Fruit fly (Drosophila melanogaster): ENCODE measurements around the gene RpS4.

RpS4 gene

DNA sequence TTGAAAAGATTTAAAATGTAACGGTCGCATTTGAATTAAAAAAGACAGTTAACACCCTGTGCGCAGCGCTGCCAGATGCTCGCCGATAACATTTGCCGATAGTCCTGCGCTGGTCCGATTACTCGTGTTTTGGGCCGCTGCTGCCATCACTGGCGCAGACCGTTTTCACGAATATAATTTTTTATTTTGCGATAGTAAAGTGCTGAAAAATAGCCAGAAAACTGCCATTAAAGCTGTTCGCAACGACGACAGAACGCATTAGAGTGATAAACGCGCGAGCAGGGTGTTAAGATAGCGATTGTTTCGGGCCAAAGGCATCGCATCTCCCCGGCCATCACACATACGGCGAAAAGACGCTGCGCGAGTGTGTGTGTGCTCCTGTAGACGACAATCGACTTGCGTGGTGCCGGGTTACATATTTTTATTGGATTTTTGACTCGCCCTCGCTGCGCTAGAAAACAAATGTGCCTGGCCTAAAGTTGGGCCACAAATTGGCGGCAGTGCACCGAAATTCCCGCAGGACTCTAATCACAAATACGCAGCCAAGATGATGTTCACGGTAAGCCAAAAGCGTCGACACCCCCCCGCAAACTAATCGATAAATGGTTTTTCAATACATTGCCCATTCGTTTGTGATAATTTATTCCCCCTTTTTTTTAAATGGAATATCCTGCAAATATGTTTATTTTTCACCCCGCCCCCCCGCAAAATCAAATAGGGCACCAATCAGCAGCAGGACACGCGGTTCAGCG, 4.7 kb upstream of the RpS4 start, which contains the start of gene Srrm1 (continued):
- TF ChIP-seq pros (GFP tag; optimal IDR thresholded peaks at IDR 0.05) (no peak), fd96Cb (tag; optimal IDR thresholded peaks at IDR 0.05) (no peak), Taf1 (GFP tag; IDR thresholded peaks at IDR 0.05) (no peak), esg (GFP tag; conservative IDR thresholded peaks at IDR 0.05) (no peak), cas (GFP tag; IDR thresholded peaks at IDR 0.05) (no peak), fd3F (GFP tag; optimal IDR thresholded peaks at IDR 0.05) (no peak), Rx (GFP tag; IDR thresholded peaks at IDR 0.05) (no peak), YL-1 (GFP tag; optimal IDR thresholded peaks at IDR 0.05) (peak; percentile 86), CG7271 (tag; optimal IDR thresholded peaks at IDR 0.05) (no peak), Dip2 (GFP tag; IDR thresholded peaks at IDR 0.05) (no peak), org-1 (GFP tag; optimal IDR thresholded peaks at IDR 0.05) (no peak), run (tag; optimal IDR thresholded peaks at IDR 0.05) (no peak), CG17829 (tag; optimal IDR thresholded peaks at IDR 0.05) (peak; percentile 46), chm (GFP tag; IDR thresholded peaks at IDR 0.05) (no peak), gfzf (GFP tag; optimal IDR thresholded peaks at IDR 0.05) (peak; percentile 32), lab (GFP tag; optimal IDR thresholded peaks at IDR 0.05) (peak; percentile 35), ewg (GFP tag; optimal IDR thresholded peaks at IDR 0.05) (peak; percentile 80)

DNA sequence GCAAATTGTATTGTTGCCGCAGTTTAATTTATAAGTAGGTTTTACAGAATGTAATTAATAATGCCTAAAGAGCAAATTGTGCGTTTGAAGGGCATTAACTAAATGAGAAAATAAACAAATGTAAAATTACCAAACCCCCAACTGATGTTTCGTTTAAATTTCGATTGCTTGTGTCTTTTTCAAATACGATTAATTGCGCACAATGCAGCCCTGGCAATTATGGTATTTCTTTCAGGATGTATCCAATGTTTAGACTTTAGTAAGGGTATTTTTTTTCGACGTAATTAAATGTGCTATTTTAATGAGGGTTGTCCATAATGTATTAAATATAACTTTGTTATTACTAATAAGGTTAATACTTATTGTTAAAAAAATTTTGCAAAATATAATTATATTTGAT, 707 bp upstream of the RpS4 start:
- TF ChIP-seq Myb (GFP tag; optimal IDR thresholded peaks at IDR 0.05) (peak; percentile 84), stwl (tag; optimal IDR thresholded peaks at IDR 0.05) (peak; percentile 47), pzg (GFP tag; optimal IDR thresholded peaks at IDR 0.05) (peak; percentile 68), pnt (GFP tag; optimal IDR thresholded peaks at IDR 0.05) (no peak), CG1603 (tag; optimal IDR thresholded peaks at IDR 0.05) (peak; percentile 38), trem (tag; optimal IDR thresholded peaks at IDR 0.05) (peak; percentile 25), zfh2 (GFP tag; optimal IDR thresholded peaks at IDR 0.05) (no peak), E2f2 (GFP tag; IDR thresholded peaks at IDR 0.05) (peak; percentile 93), Dref (GFP tag; IDR thresholded peaks at IDR 0.05) (peak; percentile 76), CG15514 (GFP tag; optimal IDR thresholded peaks at IDR 0.05) (peak; percentile 9), Dll (GFP tag; IDR thresholded peaks at IDR 0.05; ENCODE audit: partially characterized antibody) (0 out of 4 replicates have a peak, but pooled peaks have one; percentile 11), CG2712 (tag; optimal IDR thresholded peaks at IDR 0.05) (peak; percentile 9), nerfin-1 (tag; optimal IDR thresholded peaks at IDR 0.05) (peak; percentile 27), CG2116 (GFP tag; optimal IDR thresholded peaks at IDR 0.05) (peak; percentile 97), rib (GFP tag; IDR thresholded peaks at IDR 0.05) (no peak), CG17802 (tag; optimal IDR thresholded peaks at IDR 0.05) (peak; percentile 36), CG4820 (GFP tag; optimal IDR thresholded peaks at IDR 0.05) (no peak), abd-A (tag; optimal IDR thresholded peaks at IDR 0.05) (peak; percentile 47), crp (GFP tag; optimal IDR thresholded peaks at IDR 0.05) (no peak), gfzf (GFP tag; optimal IDR thresholded peaks at IDR 0.05) (peak; percentile 30), CG32767 (GFP tag; IDR thresholded peaks at IDR 0.05) (peak; percentile 40; the same call in 1 of the 2 replicates), BEAF-32 (GFP tag; optimal IDR thresholded peaks at IDR 0.05) (peak; percentile 8), wek (GFP tag; optimal IDR thresholded peaks at IDR 0.05) (peak; percentile 94), bbx (GFP tag; IDR thresholded peaks at IDR 0.05; ENCODE audit: partially characterized antibody) (peak; percentile 18; the same call in 1 of the 2 replicates), Dp (GFP tag; optimal IDR thresholded peaks at IDR 0.05) (peak; percentile 91), CG7928 (GFP tag; optimal IDR thresholded peaks at IDR 0.05) (peak; percentile 86), gem (tag; optimal IDR thresholded peaks at IDR 0.05) (peak; percentile 12), Ssrp (tag; optimal IDR thresholded peaks at IDR 0.05) (no peak), ssp (GFP tag; IDR thresholded peaks at IDR 0.05) (0 out of 2 replicates have a peak, but pooled peaks have one; percentile 5), D19A (tag; optimal IDR thresholded peaks at IDR 0.05) (peak; percentile 62), pita (GFP tag; optimal IDR thresholded peaks at IDR 0.05) (no peak)
